Worm (Caenorhabditis elegans) whole organism, L1 larva: ENCODE data around the gene ZK632.11.
A peak's percentile ranks its signal among the peaks of the same experiment; 100 is the strongest.

ENCODE experiments used
- C04F5.9 ChIP-seq: sonication (generic microtip); optimal IDR thresholded peaks from 2 replicates; lab custom pipeline; 2016; ENCODE audit warnings: missing genetic modification characterization, missing compliant biosample characterization
- C16A3.4 ChIP-seq: fragments of 150-350 bp; optimal IDR thresholded peaks from 2 replicates; lab custom pipeline; 2014; ENCODE audit warnings: missing biosample characterization, missing genetic modification characterization
- aha-1 ChIP-seq: fragments of 150-350 bp; optimal IDR thresholded peaks from 2 replicates; lab custom pipeline; 2014; ENCODE audit warnings: missing biosample characterization, missing genetic modification characterization
- aly-2 ChIP-seq: fragments of 150-350 bp; optimal IDR thresholded peaks from 2 replicates; lab custom pipeline; 2014; ENCODE audit warnings: missing biosample characterization, missing genetic modification characterization
- blmp-1 ChIP-seq: fragments of 150-350 bp; optimal IDR thresholded peaks from 2 replicates; lab custom pipeline; 2014; ENCODE audit warnings: missing biosample characterization, missing genetic modification characterization
- ceh-63 ChIP-seq: fragments of 200-800 bp; sonication (Bioruptor generic); optimal IDR thresholded peaks from 2 replicates; lab custom pipeline; 2018; ENCODE audit warnings: mild to moderate bottlenecking, missing genetic modification characterization, missing compliant biosample characterization
- ceh-82 ChIP-seq, 3 experiments: fragments of 150-350 bp in 1 of 3; sonication (generic microtip) in 2 of 3; optimal IDR thresholded peaks; 2 replicates each; lab custom pipeline; 2014 to 2017; ENCODE audit warnings: missing biosample characterization in 3 of 3, missing genetic modification characterization in 3 of 3
- ceh-88 ChIP-seq: fragments of 200-800 bp; sonication (Bioruptor generic); IDR thresholded peaks from 2 replicates; pipeline ENCODE4 v1.3.6; 2022; ENCODE audit warnings: missing genetic modification characterization, missing compliant biosample characterization
- efl-1 ChIP-seq, 4 experiments: fragments of 150-350 bp; optimal IDR thresholded peaks in 3 of 4; peaks in 1 of 4; 1 replicate in 1 of 4; 2 replicates in 3 of 4; lab custom pipeline; 2014; ENCODE audit warnings: missing biosample characterization in 2 of 4, missing genetic modification characterization in 2 of 4, missing genetic modification reagents in 2 of 4
- egl-13 ChIP-seq: sonication (generic microtip); optimal IDR thresholded peaks from 2 replicates; lab custom pipeline; 2016; ENCODE audit warnings: missing genotype, missing genetic modification reagents, missing genetic modification characterization, missing compliant biosample characterization
- elt-2 ChIP-seq: sonication (generic microtip); optimal IDR thresholded peaks from 2 replicates; lab custom pipeline; 2016; ENCODE audit warnings: missing genetic modification characterization, mild to moderate bottlenecking, inconsistent platforms, missing compliant biosample characterization, missing genetic modification reagents
- elt-3 ChIP-seq, 6 experiments: fragments of 150-350 bp in 1 of 6; sonication (generic microtip); optimal IDR thresholded peaks; 2 replicates each; lab custom pipeline; 2017 to 2018; ENCODE audit warnings: missing biosample characterization in 6 of 6, missing genetic modification characterization in 6 of 6, inconsistent platforms in 1 of 6
- ets-5 ChIP-seq: fragments of 200-800 bp; sonication (Bioruptor generic); IDR thresholded peaks from 2 replicates; pipeline ENCODE4 v1.3.6; 2022; ENCODE audit warnings: missing genetic modification characterization, missing compliant biosample characterization
- fkh-10 ChIP-seq: sonication (generic microtip); optimal IDR thresholded peaks from 2 replicates; lab custom pipeline; 2017; ENCODE audit warnings: missing biosample characterization, missing genetic modification reagents, missing genetic modification characterization
- grh-1 ChIP-seq: fragments of 200-800 bp; sonication (Bioruptor generic); IDR thresholded peaks from 2 replicates; pipeline ENCODE4 v1.3.6; 2022; ENCODE audit warnings: missing genetic modification reagents, missing genetic modification characterization, missing compliant biosample characterization
- hlh-17 ChIP-seq: fragments of 200-800 bp; sonication (Bioruptor generic); optimal IDR thresholded peaks from 2 replicates; lab custom pipeline; 2018; ENCODE audit warnings: missing genetic modification characterization, mild to moderate bottlenecking, missing compliant biosample characterization, moderate library complexity, borderline replicate concordance
- jun-1 ChIP-seq: fragments of 150-350 bp; optimal IDR thresholded peaks from 2 replicates; lab custom pipeline; 2014; ENCODE audit warnings: missing biosample characterization, missing genetic modification reagents, missing genetic modification characterization
- lin-13 ChIP-seq: fragments of 150-350 bp; optimal IDR thresholded peaks from 2 replicates; lab custom pipeline; 2014; ENCODE audit warnings: missing biosample characterization, missing genetic modification reagents, missing genetic modification characterization
- lin-14 ChIP-seq: fragments of 200-800 bp; sonication (Bioruptor generic); optimal IDR thresholded peaks from 2 replicates; lab custom pipeline; 2018; ENCODE audit warnings: mild to moderate bottlenecking, missing genetic modification characterization, moderate library complexity, missing compliant biosample characterization
- mab-9 ChIP-seq: fragments of 200-800 bp; sonication (Bioruptor generic); IDR thresholded peaks from 2 replicates; pipeline ENCODE4 v1.3.6; 2022; ENCODE audit warnings: missing genetic modification reagents, missing genetic modification characterization, missing compliant biosample characterization
- mep-1 ChIP-seq: fragments of 150-350 bp; optimal IDR thresholded peaks from 2 replicates; lab custom pipeline; 2014; ENCODE audit warnings: missing biosample characterization, missing genetic modification characterization
- nhr-11 ChIP-seq: fragments of 150-350 bp; optimal IDR thresholded peaks from 2 replicates; lab custom pipeline; 2014; ENCODE audit warnings: missing biosample characterization, missing genetic modification characterization
- nhr-20 ChIP-seq: sonication (generic microtip); optimal IDR thresholded peaks from 2 replicates; lab custom pipeline; 2016; ENCODE audit warnings: mild to moderate bottlenecking, missing genetic modification characterization, missing compliant biosample characterization
- nhr-28 ChIP-seq: fragments of 150-350 bp; optimal IDR thresholded peaks from 2 replicates; lab custom pipeline; 2014; ENCODE audit warnings: missing biosample characterization, missing genetic modification characterization
- nhr-47 ChIP-seq: sonication (generic microtip); optimal IDR thresholded peaks from 2 replicates; lab custom pipeline; 2016; ENCODE audit warnings: mild to moderate bottlenecking, missing genetic modification characterization, moderate library complexity, missing compliant biosample characterization
- nhr-71 ChIP-seq: sonication (generic microtip); optimal IDR thresholded peaks from 2 replicates; lab custom pipeline; 2016; ENCODE audit warnings: mild to moderate bottlenecking, missing genetic modification characterization, moderate library complexity, missing compliant biosample characterization
- nhr-77 ChIP-seq: fragments of 150-350 bp; optimal IDR thresholded peaks from 2 replicates; lab custom pipeline; 2014; ENCODE audit warnings: missing biosample characterization, missing genetic modification characterization
- nhr-84 ChIP-seq: sonication (generic microtip); optimal IDR thresholded peaks from 2 replicates; lab custom pipeline; 2017; ENCODE audit warnings: missing biosample characterization, missing genetic modification characterization
- pag-3 ChIP-seq: sonication (generic microtip); optimal IDR thresholded peaks from 2 replicates; lab custom pipeline; 2017; ENCODE audit warnings: missing genetic modification characterization, mild to moderate bottlenecking, missing compliant biosample characterization, antibody characterized with exemption, borderline replicate concordance; ENCODE audit not compliant: insufficient read depth
- pqm-1 ChIP-seq: sonication (generic microtip); optimal IDR thresholded peaks from 3 replicates; lab custom pipeline; 2017; ENCODE audit warnings: missing biosample characterization, missing genetic modification characterization
- rnt-1 ChIP-seq: sonication (generic microtip); optimal IDR thresholded peaks from 2 replicates; lab custom pipeline; 2016; ENCODE audit warnings: mild to moderate bottlenecking, missing genetic modification characterization, moderate library complexity, missing compliant biosample characterization
- snpc-4 ChIP-seq: fragments of 150-350 bp; optimal IDR thresholded peaks from 2 replicates; lab custom pipeline; 2014; ENCODE audit warnings: missing biosample characterization, missing genetic modification characterization
- snu-23 ChIP-seq: sonication (generic microtip); optimal IDR thresholded peaks from 2 replicates; lab custom pipeline; 2016; ENCODE audit warnings: missing genetic modification characterization, missing compliant biosample characterization
- unc-30 ChIP-seq: sonication (generic microtip); optimal IDR thresholded peaks from 2 replicates; lab custom pipeline; 2017; ENCODE audit warnings: missing biosample characterization, missing genetic modification characterization
- unc-98 ChIP-seq: fragments of 200-800 bp; sonication (Bioruptor generic); IDR thresholded peaks from 2 replicates; pipeline ENCODE4 v1.3.6; 2022; ENCODE audit warnings: missing genetic modification characterization, missing compliant biosample characterization
- zag-1 ChIP-seq: fragments of 150-350 bp; optimal IDR thresholded peaks from 2 replicates; lab custom pipeline; 2014; ENCODE audit warnings: missing biosample characterization, missing genetic modification characterization
- ztf-11 ChIP-seq, 2 experiments: sonication (generic microtip); optimal IDR thresholded peaks; 2 replicates each; lab custom pipeline; 2016 to 2017; ENCODE audit warnings: missing genetic modification characterization in 2 of 2, missing biosample characterization in 1 of 2, missing compliant biosample characterization in 1 of 2

Gene ZK632.11

ce11 chrIII:9857110-9857509 is 29.4 kb downstream of the ZK632.11 start (continued):
- TF ChIP-seq blmp-1 (tag; lab: Kevin White, UChicago): peak; percentile 3

ce11 chrIII:9858061-9858460 is 30.3 kb downstream of the ZK632.11 start:
- TF ChIP-seq nhr-84 (tag; lab: Kevin White, UChicago) (no peak), pqm-1 (tag; lab: Kevin White, UChicago) (no peak), elt-3 (tag; optimal IDR thresholded peaks at IDR 0.05; lab: Kevin White, UChicago) (peak in 1 of 6 experiments; percentile 0), rnt-1 (tag; lab: Kevin White, UChicago) (no peak), mab-9 (GFP tag; lab: Robert Waterston, UW) (no peak), nhr-77 (tag; lab: Kevin White, UChicago) (no peak), aly-2 (no peak), efl-1 (optimal IDR thresholded peaks at IDR 0.05; lab: Kevin White, UChicago) (no peak), efl-1 (GFP tag; optimal IDR thresholded peaks at IDR 0.05 in 1 of 2; lab: Kevin White, UChicago) (peak in 1 of 2 experiments; percentile 92), nhr-71 (peak; percentile 14), elt-2 (tag; lab: Kevin White, UChicago) (peak; percentile 46), ceh-63 (GFP tag; lab: Kevin White, UChicago) (no peak), grh-1 (no peak), C04F5.9 (tag; lab: Kevin White, UChicago) (no peak)

ce11 chrIII:9859133-9859775 is 31.5 kb downstream of the ZK632.11 start, which contains the start of gene gpdh-2:
Gene gpdh-2, minus strand, starts transcription at chrIII:9859183.
- TF ChIP-seq ets-5 (GFP tag; lab: Robert Waterston, UW) (no peak), pag-3 (no peak), zag-1 (no peak), egl-13 (tag; lab: Kevin White, UChicago) (no peak), mep-1 (no peak), nhr-11 (tag; lab: Kevin White, UChicago) (no peak), snpc-4 (no peak), snu-23 (GFP tag; lab: Kevin White, UChicago) (no peak), unc-30 (tag; lab: Kevin White, UChicago) (no peak), blmp-1 (tag; lab: Kevin White, UChicago) (no peak), grh-1 (no peak), ztf-11 (tag; optimal IDR thresholded peaks at IDR 0.05; lab: Kevin White, UChicago) (no peak), nhr-28 (tag; lab: Kevin White, UChicago) (no peak), jun-1 (tag; lab: Kevin White, UChicago) (no peak), hlh-17 (no peak), unc-98 (GFP tag; lab: Robert Waterston, UW) (no peak), aha-1 (tag; lab: Kevin White, UChicago) (no peak), C16A3.4 (tag; lab: Kevin White, UChicago) (no peak), ceh-82 (tag; optimal IDR thresholded peaks at IDR 0.05; lab: Kevin White, UChicago) (no peak)

- TF ChIP-seq grh-1: no peak
- no peak for TF ChIP-seq nhr-20 (tag; lab: Kevin White, UChicago)
- no peak for TF ChIP-seq efl-1 (optimal IDR thresholded peaks at IDR 0.05; lab: Kevin White, UChicago)
- TF ChIP-seq efl-1 (GFP tag; optimal IDR thresholded peaks at IDR 0.05 in 1 of 2; lab: Kevin White, UChicago): peak in 1 of 2 experiments; percentile 26
- TF ChIP-seq nhr-47 (tag; lab: Kevin White, UChicago): no peak
- peak; percentile 73 for TF ChIP-seq fkh-10 (GFP tag; lab: Kevin White, UChicago)
- TF ChIP-seq lin-13: no peak
- peak; percentile 57 for TF ChIP-seq lin-14
- no peak for TF ChIP-seq ceh-88
Measured at ce11 chrIII:9860201-9860780, 32.6 kb downstream of the ZK632.11 start, which contains the start of gene twk-48. Gene twk-48, plus strand, starts transcription at chrIII:9860730.
